Worm (Caenorhabditis elegans): ENCODE results near the gene Y32F6B.9.

Gene Y32F6B.9

ce11 chrV:10433721-10434120 lies 44.8 kb upstream of the Y32F6B.9 start, which contains the start of gene Y32F6A.4:
Gene Y32F6A.4, minus strand, starts transcription at chrV:10434067.
- TF ChIP-seq xnd-1 (tag; optimal IDR thresholded peaks at IDR 0.05) (no peak), nhr-80 (tag; optimal IDR thresholded peaks at IDR 0.05) (peak; percentile 47), aptf-3 (GFP tag; IDR thresholded peaks at IDR 0.05) (no peak)

ce11 chrV:10435198-10435597 lies 43.3 kb upstream of the Y32F6B.9 start:
- TF ChIP-seq nhr-80 (tag; optimal IDR thresholded peaks at IDR 0.05), result peak; percentile 44
- TF ChIP-seq let-607 (tag; optimal IDR thresholded peaks at IDR 0.05), result peak in 1 of 2 experiments; percentile 35
- TF ChIP-seq mes-4 (tag; optimal IDR thresholded peaks at IDR 0.05), result no peak

- TF ChIP-seq madf-6 (GFP tag; IDR thresholded peaks at IDR 0.05) (no peak), F33H1.4 (GFP tag; IDR thresholded peaks at IDR 0.05) (peak; percentile 18; the same call in 1 of the 2 replicates), lsl-1 (GFP tag; optimal IDR thresholded peaks at IDR 0.05) (peak; percentile 81), Y79H2A.3 (GFP tag; conservative IDR thresholded peaks at IDR 0.05) (no peak)
Observed at ce11 chrV:10436612-10437011, 41.9 kb upstream of the Y32F6B.9 start, which contains the start of gene set-22. Gene set-22, plus strand, starts transcription at chrV:10436912.

ce11 chrV:10440723-10441122 lies 37.8 kb upstream of the Y32F6B.9 start, which contains the start of gene snf-10:
Gene snf-10, minus strand, starts transcription at chrV:10440823.
- TF ChIP-seq tbx-9 (tag; optimal IDR thresholded peaks at IDR 0.05; ENCODE audit: borderline replicate concordance) (no peak), lsl-1 (GFP tag; optimal IDR thresholded peaks at IDR 0.05) (no peak), dox-1 (GFP tag; IDR thresholded peaks at IDR 0.05) (no peak), ceh-58 (GFP tag; IDR thresholded peaks at IDR 0.05) (no peak), nhr-90 (tag; optimal IDR thresholded peaks at IDR 0.05) (no peak)

ce11 chrV:10441135-10442024 lies 37.1 kb upstream of the Y32F6B.9 start, which contains the start of gene pap-1:
Gene pap-1, plus strand, starts transcription at chrV:10441974.
- peak; percentile 66 for TF ChIP-seq attf-5 (GFP tag; optimal IDR thresholded peaks at IDR 0.05)
- no peak for TF ChIP-seq let-526 (GFP tag; IDR thresholded peaks at IDR 0.05)
- peak; percentile 22 for TF ChIP-seq unc-130 (GFP tag; optimal IDR thresholded peaks at IDR 0.05)
- TF ChIP-seq cebp-1 (GFP tag; IDR thresholded peaks at IDR 0.05), result no peak
- TF ChIP-seq cebp-1 (tag; optimal IDR thresholded peaks at IDR 0.05), result peak; percentile 41
- no peak for TF ChIP-seq pha-4 (tag; optimal IDR thresholded peaks at IDR 0.05)
- TF ChIP-seq dox-1 (GFP tag; IDR thresholded peaks at IDR 0.05), result 0 out of 2 replicates have a peak, but pooled peaks have one; percentile 39
- TF ChIP-seq hmg-1.2 (GFP tag; IDR thresholded peaks at IDR 0.05), result peak; percentile 97
- no peak for TF ChIP-seq sptf-2 (GFP tag; optimal IDR thresholded peaks at IDR 0.05)

- TF ChIP-seq ceh-58 (GFP tag; IDR thresholded peaks at IDR 0.05) (peak; percentile 90; the same call in 1 of the 2 replicates), egrh-3 (GFP tag; IDR thresholded peaks at IDR 0.05) (peak; percentile 89), Y53G8AR.9 (GFP tag; conservative IDR thresholded peaks at IDR 0.05) (0 out of 2 replicates have a peak, but pooled peaks have one; percentile 16), Y53F4B.3 (GFP tag; IDR thresholded peaks at IDR 0.05) (peak; percentile 95; the same call in 1 of the 2 replicates), ztf-6 (GFP tag; IDR thresholded peaks at IDR 0.05) (peak; percentile 71; the same call in 1 of the 2 replicates), madf-3 (GFP tag; IDR thresholded peaks at IDR 0.05) (peak; percentile 46; the same call in 1 of the 2 replicates)
Observed at ce11 chrV:10449302-10449701, 29.2 kb upstream of the Y32F6B.9 start.

Measured in whole organism, young adult.